Worm (Caenorhabditis elegans): ENCODE measurements around the gene nspb-5.
A peak's percentile ranks its signal among the peaks of the same experiment; 100 is the strongest.
"Not testable (repeated sequence)": the region's sequence is repeated elsewhere in the genome, so short reads cannot be mapped to it uniquely, and the experiment has no call there.

nspb-5 gene

ce11 chrIV:6597918-6598317, 922 bp upstream of the nspb-5 start, which contains the start of gene nspb-4:
Gene nspb-4, plus strand, starts transcription at chrIV:6598218.
- TF ChIP-seq C08G9.2 (tag; optimal IDR thresholded peaks at IDR 0.05); sox-4 (tag; optimal IDR thresholded peaks at IDR 0.05); ceh-45 (GFP tag; IDR thresholded peaks at IDR 0.05): not testable (repeated sequence)

ce11 chrIV:6599447-6599846, 607 bp downstream of the nspb-5 start, which contains the start of gene F38A5.8:
Gene F38A5.8, plus strand, starts transcription at chrIV:6599747.
- no peak for TF ChIP-seq ceh-22 (tag; optimal IDR thresholded peaks at IDR 0.05)
- no peak for TF ChIP-seq hlh-6 (tag; optimal IDR thresholded peaks at IDR 0.05)
- no peak for TF ChIP-seq pha-4 (tag; optimal IDR thresholded peaks at IDR 0.05)
- no peak for TF ChIP-seq tbx-2 (tag; optimal IDR thresholded peaks at IDR 0.05)
- no peak for TF ChIP-seq ceh-24 (tag; optimal IDR thresholded peaks at IDR 0.05)
- no peak for TF ChIP-seq npax-4 (tag; optimal IDR thresholded peaks at IDR 0.05)
- no peak for TF ChIP-seq C08G9.2 (tag; optimal IDR thresholded peaks at IDR 0.05)
- no peak for TF ChIP-seq fkh-10 (GFP tag; optimal IDR thresholded peaks at IDR 0.05)
- no peak for TF ChIP-seq fax-1 (tag; optimal IDR thresholded peaks at IDR 0.05)
- no peak for TF ChIP-seq elt-2 (tag; optimal IDR thresholded peaks at IDR 0.05)
- no peak for TF ChIP-seq syd-9 (tag; optimal IDR thresholded peaks at IDR 0.05)
- TF ChIP-seq hlh-8 (tag; optimal IDR thresholded peaks at IDR 0.05) = no peak
- no peak for TF ChIP-seq fkh-6 (tag; optimal IDR thresholded peaks at IDR 0.05)
- no peak for TF ChIP-seq C38D4.7 (GFP tag; optimal IDR thresholded peaks at IDR 0.05)
- no peak for TF ChIP-seq rnt-1 (tag; optimal IDR thresholded peaks at IDR 0.05)
- TF ChIP-seq ttx-3 (tag; optimal IDR thresholded peaks at IDR 0.05) = no peak
- no peak for TF ChIP-seq lim-6 (tag; optimal IDR thresholded peaks at IDR 0.05)
- no peak for TF ChIP-seq K02D7.2 (tag; optimal IDR thresholded peaks at IDR 0.05)

ce11 chrIV:6601213-6601724, 2.4 kb downstream of the nspb-5 start, which contains the start of gene sup-36:
Gene sup-36, plus strand, starts transcription at chrIV:6601674.
- peak; percentile 5 for TF ChIP-seq hlh-30 (tag; optimal IDR thresholded peaks at IDR 0.05; ENCODE audit: insufficient read depth)
- TF ChIP-seq sox-2 (GFP tag; IDR thresholded peaks at IDR 0.05) = no peak
- peak; percentile 40 for TF ChIP-seq ceh-48 (tag; optimal IDR thresholded peaks at IDR 0.05)
- TF ChIP-seq Y22D7AL.16 (tag; optimal IDR thresholded peaks at IDR 0.05) = no peak
- no peak for TF ChIP-seq ama-1 (optimal IDR thresholded peaks at IDR 0.05)

- TF ChIP-seq syd-9 (tag; optimal IDR thresholded peaks at IDR 0.05) (no peak), npax-4 (tag; optimal IDR thresholded peaks at IDR 0.05) (no peak), pax-1 (tag; optimal IDR thresholded peaks at IDR 0.05) (no peak), hlh-30 (tag; optimal IDR thresholded peaks at IDR 0.05; ENCODE audit: insufficient read depth) (no peak), pag-3 (tag; optimal IDR thresholded peaks at IDR 0.05; ENCODE audit: borderline replicate concordance) (no peak), elt-2 (tag; optimal IDR thresholded peaks at IDR 0.05) (no peak), mec-3 (tag; optimal IDR thresholded peaks at IDR 0.05; ENCODE audit: borderline replicate concordance) (no peak), lim-6 (tag; optimal IDR thresholded peaks at IDR 0.05) (no peak), pqm-1 (tag; optimal IDR thresholded peaks at IDR 0.05) (no peak), che-1 (tag; optimal IDR thresholded peaks at IDR 0.05) (no peak), F13H6.1 (tag; optimal IDR thresholded peaks at IDR 0.05) (no peak), ets-4 (tag; optimal IDR thresholded peaks at IDR 0.05) (no peak), pat-9 (tag; optimal IDR thresholded peaks at IDR 0.05) (no peak), ceh-24 (tag; optimal IDR thresholded peaks at IDR 0.05) (no peak), ceh-6 (GFP tag; optimal IDR thresholded peaks at IDR 0.05) (no peak), ceh-48 (tag; optimal IDR thresholded peaks at IDR 0.05) (no peak), hlh-13 (GFP tag; optimal IDR thresholded peaks at IDR 0.05) (no peak), fkh-6 (tag; optimal IDR thresholded peaks at IDR 0.05) (no peak), sox-4 (tag; optimal IDR thresholded peaks at IDR 0.05) (no peak)
Observed at ce11 chrIV:6602376-6602775, 3.5 kb downstream of the nspb-5 start, which contains the start of gene F15B10.3. Gene F15B10.3, plus strand, starts transcription at chrIV:6602676.

Data from whole organism, late embryonic.